Worm (Caenorhabditis elegans) whole organism, dauer: ENCODE data around the gene lgc-10.

ENCODE experiments used
- unc-62 ChIP-seq: sonication (generic microtip); optimal IDR thresholded peaks from 2 replicates; lab custom pipeline; 2017; ENCODE audit warnings: missing biosample characterization, missing genetic modification reagents, missing genetic modification characterization

Gene lgc-10

ce11 chrIV:6457472-6457871 lies at the start of gene lgc-10:
Gene lgc-10 (minus strand): TSS chrIV:6457572.
- no peak for TF ChIP-seq unc-62

- TF ChIP-seq unc-62 = no peak
These were observed 49.1 kb upstream of the lgc-10 start, which contains the start of gene pqn-89 for ce11 chrIV:6506424-6506823. Gene pqn-89 (plus strand): TSS chrIV:6506724.

DNA sequence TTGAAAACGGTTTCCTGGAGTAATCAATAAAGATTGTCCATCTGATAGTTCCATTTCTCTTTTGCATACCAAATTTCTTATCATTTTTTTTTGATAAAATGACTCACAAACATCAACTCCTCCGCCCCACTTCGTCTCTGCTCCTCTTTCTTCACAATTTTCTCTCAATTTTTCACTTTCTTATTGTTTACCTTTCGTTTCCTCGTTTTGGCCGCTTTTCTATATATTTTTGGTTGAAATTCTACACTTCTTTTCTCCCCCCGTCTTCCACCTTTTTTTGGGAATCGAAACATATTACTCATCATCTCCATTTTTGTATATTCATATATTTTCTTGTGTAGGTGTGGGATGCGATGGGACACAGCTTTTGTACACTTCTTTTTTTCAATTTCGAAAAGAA lies 45.4 kb upstream of the lgc-10 start:
- TF ChIP-seq unc-62 = no peak

DNA sequence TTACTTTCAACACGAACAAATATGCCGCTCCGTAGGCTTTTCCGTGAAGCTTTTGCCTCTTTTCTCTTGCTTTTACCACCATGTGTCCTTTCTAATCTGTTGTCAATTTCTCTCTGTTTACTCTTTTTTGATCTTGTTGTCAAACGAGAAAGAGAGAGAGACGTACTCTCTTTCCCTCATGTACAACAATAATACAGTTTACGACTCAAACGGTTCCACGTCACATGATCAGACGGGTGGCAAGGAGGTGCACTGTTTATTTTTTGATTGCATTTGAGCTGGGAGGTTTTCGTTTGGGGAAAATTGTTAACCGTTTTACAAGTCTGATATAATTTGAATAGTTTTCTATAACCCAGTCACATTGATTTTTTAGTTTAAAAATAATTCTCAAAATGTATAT lies 43.5 kb upstream of the lgc-10 start:
- no peak for TF ChIP-seq unc-62

DNA sequence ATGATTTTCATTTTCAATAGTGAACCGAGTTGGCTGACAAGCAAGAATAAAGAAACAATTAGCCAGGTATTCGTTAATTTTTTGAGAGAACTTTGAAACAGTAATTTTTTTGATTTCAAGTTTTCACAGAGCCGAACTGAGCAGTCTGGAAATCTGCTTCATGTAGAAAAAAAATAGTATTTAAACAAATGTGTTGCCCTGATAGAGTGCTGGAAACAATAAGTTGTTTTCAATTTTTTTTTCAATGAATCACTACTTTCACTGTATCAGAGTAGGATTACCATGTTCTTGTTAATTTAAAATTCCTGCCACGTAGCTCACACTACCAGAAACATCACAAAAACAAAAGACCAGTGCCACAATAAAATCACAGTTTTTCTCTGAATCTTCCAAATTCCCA lies 43.1 kb upstream of the lgc-10 start:
- TF ChIP-seq unc-62 = no peak

ce11 chrIV:6496103-6496502 lies 38.7 kb upstream of the lgc-10 start:
- no peak for TF ChIP-seq unc-62

ce11 chrIV:6493299-6493698 lies 35.9 kb upstream of the lgc-10 start, which contains the start of gene Y73B6BL.44:
Gene Y73B6BL.44 (plus strand): TSS chrIV:6493599.
- TF ChIP-seq unc-62 = no peak

ce11 chrIV:6491915-6492314 lies 34.5 kb upstream of the lgc-10 start:
- no peak for TF ChIP-seq unc-62

DNA sequence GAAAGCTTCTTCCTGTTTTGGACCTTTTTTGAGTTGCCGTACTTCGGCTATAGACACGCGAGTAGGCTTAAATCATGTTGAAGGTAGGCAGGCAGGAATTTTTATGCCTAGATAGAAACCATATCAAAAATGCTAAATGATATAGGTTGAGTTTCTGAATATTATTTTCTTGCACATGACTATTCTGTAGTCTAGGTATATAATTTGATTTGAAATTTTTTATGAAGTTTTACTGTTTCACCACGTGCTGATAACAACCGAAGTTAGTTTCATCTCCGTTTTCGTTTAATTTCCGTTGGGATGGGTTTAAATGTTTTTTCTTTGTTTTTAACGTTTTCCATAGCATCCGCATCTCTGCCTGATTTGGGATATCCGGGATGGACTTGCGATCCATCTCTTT lies 29.7 kb upstream of the lgc-10 start, which contains the start of gene Y73B6BL.37:
Gene Y73B6BL.37 (plus strand): TSS at position 301 of the 400 bp plus-strand sequence.
- no peak for TF ChIP-seq unc-62

DNA sequence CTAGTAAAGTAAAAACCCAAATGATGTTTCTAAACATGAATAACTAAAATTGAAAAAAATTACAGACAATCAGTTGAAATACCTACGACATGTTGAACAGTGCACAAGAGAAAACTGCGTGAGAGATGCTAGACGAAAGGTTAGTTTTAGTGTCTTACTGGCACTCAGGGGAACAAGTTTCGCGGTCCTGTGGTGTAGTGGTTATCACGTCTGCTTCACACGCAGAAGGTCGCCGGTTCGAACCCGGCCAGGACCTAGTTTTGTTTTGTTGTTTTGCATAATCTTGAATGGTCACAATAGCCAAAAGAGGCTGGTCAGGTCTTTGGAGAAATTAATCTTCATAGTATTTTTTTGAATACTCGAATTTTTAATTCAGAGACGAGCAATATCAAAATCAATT lies 23.6 kb upstream of the lgc-10 start:
- TF ChIP-seq unc-62 = no peak

- no peak for TF ChIP-seq unc-62
These were observed 22.8 kb upstream of the lgc-10 start, which contains the start of gene tyr-6 for ce11 chrIV:6480221-6480620. Gene tyr-6 (plus strand): TSS chrIV:6480521.

- no peak for TF ChIP-seq unc-62
These were observed 17.4 kb upstream of the lgc-10 start for ce11 chrIV:6474751-6475150.

DNA sequence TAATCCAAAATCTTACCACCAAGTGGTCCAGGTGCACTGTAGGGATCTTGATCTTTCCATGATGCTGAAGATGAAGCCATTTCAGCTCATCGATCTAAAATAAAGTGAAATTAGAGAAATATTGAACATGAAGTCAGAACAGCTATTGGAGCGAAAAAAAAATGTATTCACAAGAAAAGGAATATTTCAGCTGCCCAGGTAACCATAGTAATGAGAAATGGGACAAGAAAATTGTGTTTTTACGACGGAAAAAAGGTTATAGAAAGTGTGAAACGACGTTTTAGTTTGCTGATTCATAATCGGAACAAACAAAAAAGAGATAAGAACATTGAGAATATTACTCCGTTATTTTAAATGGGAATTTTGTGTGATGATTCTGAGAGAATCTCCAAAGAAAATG lies 15.8 kb upstream of the lgc-10 start, which contains the start of gene Y73B6BL.27:
Gene Y73B6BL.27 (minus strand): TSS at position 101 of the 400 bp plus-strand sequence.
- no peak for TF ChIP-seq unc-62

DNA sequence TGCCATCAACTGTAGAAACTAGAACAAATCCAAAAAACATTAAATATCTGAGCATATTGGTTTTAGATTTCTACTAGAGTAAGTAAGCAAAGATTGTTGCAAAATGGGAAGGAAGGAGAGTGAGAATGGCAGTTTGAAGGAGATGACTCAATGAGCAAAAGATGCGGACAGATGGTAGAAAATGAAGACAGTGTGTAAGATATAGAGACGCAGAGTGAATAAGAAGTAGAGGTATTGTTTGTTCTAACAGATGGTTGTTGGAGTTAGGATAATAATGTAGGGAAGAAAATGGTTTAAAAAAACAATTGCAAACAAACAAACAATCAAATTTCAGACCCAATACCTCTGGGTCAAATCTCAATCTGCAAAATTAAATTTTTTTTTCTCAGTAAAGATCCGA lies 13.8 kb upstream of the lgc-10 start, which contains the start of gene tmed-13:
Gene tmed-13 (minus strand): TSS at position 169 of the 400 bp plus-strand sequence.
- no peak for TF ChIP-seq unc-62

- no peak for TF ChIP-seq unc-62
These were observed 6.6 kb upstream of the lgc-10 start, which contains the start of gene acr-25 for ce11 chrIV:6464005-6464404. Gene acr-25 (plus strand): TSS chrIV:6464305.

DNA sequence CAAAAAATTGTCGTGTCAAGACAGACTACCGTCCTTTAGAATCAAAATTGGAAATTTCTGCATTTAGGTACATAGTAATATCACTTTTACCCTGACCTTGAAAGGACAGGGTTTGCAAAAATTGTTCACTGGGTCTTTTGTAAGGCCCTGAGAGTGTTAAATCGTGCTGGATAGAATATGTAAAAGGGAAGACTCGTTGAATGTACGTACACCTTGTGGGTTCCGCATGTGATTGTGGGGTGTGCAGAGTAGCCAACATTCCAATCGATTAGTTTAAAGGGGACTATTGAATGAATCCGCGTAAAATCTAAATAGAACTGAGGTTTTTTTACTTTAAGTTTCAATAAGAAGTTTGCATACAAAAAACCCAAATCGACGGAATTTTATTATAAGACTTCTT lies 3.2 kb upstream of the lgc-10 start:
- TF ChIP-seq unc-62 = no peak

ce11 chrIV:6443018-6443417 lies 14.4 kb downstream of the lgc-10 start:
- no peak for TF ChIP-seq unc-62

DNA sequence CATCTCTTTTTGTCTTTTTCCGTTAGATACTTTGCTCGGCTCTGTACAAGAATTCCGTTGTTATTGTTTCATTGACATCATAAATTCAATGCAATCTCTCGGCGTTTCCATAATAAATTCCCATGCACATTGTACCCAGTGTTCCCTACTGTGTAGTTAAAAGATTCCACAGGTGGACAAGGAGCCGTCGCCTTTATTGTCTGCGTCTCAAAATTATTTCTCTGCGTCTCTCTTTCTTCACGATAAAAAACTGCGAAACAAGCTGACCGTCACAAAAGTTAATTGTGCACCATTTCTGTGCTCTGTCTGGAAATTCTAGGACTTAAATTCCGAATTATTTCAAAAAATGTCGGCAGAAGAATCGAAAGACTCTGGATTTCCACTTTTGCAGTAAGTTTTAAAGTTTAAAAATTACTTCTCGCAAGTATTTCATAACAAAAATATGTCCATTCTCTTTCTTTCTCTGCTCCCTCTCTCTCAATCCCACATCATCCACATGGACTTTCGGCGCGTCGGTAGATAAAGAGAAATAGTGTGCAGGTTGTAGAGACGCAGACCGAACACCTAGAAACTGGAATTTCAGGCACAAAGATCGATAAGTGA lies 15.3 kb downstream of the lgc-10 start:
- TF ChIP-seq unc-62 = no peak

DNA sequence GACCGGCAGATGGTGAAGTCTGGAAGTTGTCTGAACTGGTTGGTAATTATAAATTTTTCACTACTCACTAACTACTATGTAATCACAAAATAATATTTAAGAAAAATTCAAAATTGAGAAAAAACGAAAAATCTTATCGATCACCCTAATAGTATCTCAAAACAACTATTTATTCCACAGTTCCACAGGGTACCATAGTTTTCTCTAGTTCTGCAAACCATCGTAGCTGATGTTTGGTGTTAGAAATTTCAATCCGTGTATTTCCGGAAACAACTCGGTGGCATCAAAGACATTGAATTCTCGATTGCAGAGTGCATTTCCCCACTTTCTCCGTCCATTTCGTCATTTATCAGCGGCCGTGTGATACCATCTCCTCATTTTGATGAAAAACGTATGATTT lies 15.8 kb downstream of the lgc-10 start, which contains the start of gene Y73B6BL.31:
Gene Y73B6BL.31 (plus strand): TSS at position 301 of the 400 bp plus-strand sequence.
- TF ChIP-seq unc-62 = no peak
